Worm (Caenorhabditis elegans) whole organism, L2 larva: ENCODE results near the gene F36D3.14.

ENCODE experiments used
- F13H6.1 ChIP-seq: sonication (generic microtip); optimal IDR thresholded peaks from 2 replicates; lab custom pipeline; 2016; ENCODE audit warnings: missing genetic modification characterization, missing compliant biosample characterization
- aly-2 ChIP-seq: fragments of 150-350 bp; optimal IDR thresholded peaks from 2 replicates; lab custom pipeline; 2014; ENCODE audit warnings: missing biosample characterization, missing genetic modification characterization
- ama-1 ChIP-seq: fragments of 150-350 bp; optimal IDR thresholded peaks from 2 replicates; lab custom pipeline; 2018; ENCODE audit warnings: inconsistent platforms
- blmp-1 ChIP-seq: sonication (generic microtip); optimal IDR thresholded peaks from 2 replicates; lab custom pipeline; 2017; ENCODE audit warnings: missing genetic modification characterization, mild to moderate bottlenecking, missing compliant biosample characterization, antibody characterized with exemption, moderate library complexity; ENCODE audit not compliant: insufficient read depth
- ceh-16 ChIP-seq: fragments of 150-350 bp; optimal IDR thresholded peaks from 2 replicates; lab custom pipeline; 2014; ENCODE audit warnings: missing biosample characterization, missing genetic modification characterization
- ceh-82 ChIP-seq: fragments of 150-350 bp; optimal IDR thresholded peaks from 2 replicates; lab custom pipeline; 2014; ENCODE audit warnings: missing biosample characterization, missing genetic modification characterization
- crh-2 ChIP-seq: sonication (generic microtip); optimal IDR thresholded peaks from 2 replicates; lab custom pipeline; 2017; ENCODE audit warnings: missing biosample characterization, missing genetic modification characterization
- dmd-4 ChIP-seq: sonication (generic microtip); optimal IDR thresholded peaks from 2 replicates; lab custom pipeline; 2017; ENCODE audit warnings: missing biosample characterization, missing genetic modification characterization
- egl-27 ChIP-seq: sonication (generic microtip); optimal IDR thresholded peaks from 3 replicates; lab custom pipeline; 2017; ENCODE audit warnings: missing biosample characterization, missing genetic modification reagents, missing genetic modification characterization
- elt-3 ChIP-seq: sonication (generic microtip); optimal IDR thresholded peaks from 2 replicates; lab custom pipeline; 2017; ENCODE audit warnings: missing biosample characterization, missing genetic modification characterization
- fos-1 ChIP-seq: fragments of 150-350 bp; optimal IDR thresholded peaks from 2 replicates; lab custom pipeline; 2014; ENCODE audit warnings: missing biosample characterization, missing genetic modification characterization
- lin-11 ChIP-seq: fragments of 150-350 bp; sonication (generic microtip); optimal IDR thresholded peaks from 2 replicates; lab custom pipeline; 2014; ENCODE audit warnings: missing biosample characterization, missing genetic modification characterization, inconsistent platforms, mixed read lengths
- lin-13 ChIP-seq: fragments of 150-350 bp; optimal IDR thresholded peaks from 2 replicates; lab custom pipeline; 2014; ENCODE audit warnings: missing biosample characterization, missing genetic modification reagents, missing genetic modification characterization
- lin-39 ChIP-seq: fragments of 150-350 bp; optimal IDR thresholded peaks from 2 replicates; lab custom pipeline; 2014; ENCODE audit warnings: missing biosample characterization, missing genetic modification reagents, missing genetic modification characterization
- lsy-2 ChIP-seq, 2 experiments: fragments of 150-350 bp in 1 of 2; sonication (generic microtip) in 1 of 2; optimal IDR thresholded peaks; 2 replicates each; lab custom pipeline; 2014 to 2017; ENCODE audit warnings: missing biosample characterization in 2 of 2, missing genetic modification characterization in 2 of 2
- mbf-1 ChIP-seq: sonication (generic microtip); optimal IDR thresholded peaks from 2 replicates; lab custom pipeline; 2017; ENCODE audit warnings: missing biosample characterization, missing genetic modification characterization
- nhr-10 ChIP-seq: sonication (generic microtip); optimal IDR thresholded peaks from 2 replicates; lab custom pipeline; 2017; ENCODE audit warnings: missing biosample characterization, missing genetic modification characterization
- nhr-11 ChIP-seq: fragments of 150-350 bp; optimal IDR thresholded peaks from 2 replicates; lab custom pipeline; 2014; ENCODE audit warnings: missing biosample characterization, missing genetic modification characterization
- nhr-12 ChIP-seq: fragments of 150-350 bp; optimal IDR thresholded peaks from 2 replicates; lab custom pipeline; 2014; ENCODE audit warnings: missing biosample characterization, missing genetic modification characterization
- nhr-129 ChIP-seq: fragments of 150-350 bp; optimal IDR thresholded peaks from 2 replicates; lab custom pipeline; 2014; ENCODE audit warnings: missing biosample characterization, missing genetic modification characterization
- nhr-21 ChIP-seq: fragments of 150-350 bp; optimal IDR thresholded peaks from 2 replicates; lab custom pipeline; 2014; ENCODE audit warnings: missing biosample characterization, missing genetic modification characterization
- nhr-23 ChIP-seq: fragments of 150-350 bp; optimal IDR thresholded peaks from 2 replicates; lab custom pipeline; 2014; ENCODE audit warnings: missing biosample characterization, missing genetic modification reagents, missing genetic modification characterization
- nhr-237 ChIP-seq: fragments of 150-350 bp; optimal IDR thresholded peaks from 2 replicates; lab custom pipeline; 2014; ENCODE audit warnings: missing biosample characterization, missing genetic modification characterization
- nhr-6 ChIP-seq: fragments of 150-350 bp; optimal IDR thresholded peaks from 2 replicates; lab custom pipeline; 2014; ENCODE audit warnings: missing biosample characterization, missing genetic modification characterization
- nhr-77 ChIP-seq: fragments of 150-350 bp; optimal IDR thresholded peaks from 2 replicates; lab custom pipeline; 2014; ENCODE audit warnings: missing biosample characterization, missing genetic modification characterization
- sem-4 ChIP-seq: fragments of 150-350 bp; optimal IDR thresholded peaks from 2 replicates; lab custom pipeline; 2014; ENCODE audit warnings: missing biosample characterization, missing genetic modification reagents, missing genetic modification characterization
- skn-1 ChIP-seq: sonication (generic microtip); optimal IDR thresholded peaks from 2 replicates; lab custom pipeline; 2017; ENCODE audit warnings: missing biosample characterization, missing genetic modification characterization
- sma-3 ChIP-seq: sonication (generic microtip); optimal IDR thresholded peaks from 2 replicates; lab custom pipeline; 2016; ENCODE audit warnings: missing genetic modification reagents, missing genetic modification characterization, missing compliant biosample characterization
- sma-9 ChIP-seq, 2 experiments: fragments of 150-350 bp in 1 of 2; sonication (generic microtip) in 1 of 2; optimal IDR thresholded peaks; 2 replicates each; lab custom pipeline; 2014 to 2016; ENCODE audit warnings: missing genetic modification characterization in 2 of 2, mild to moderate bottlenecking in 1 of 2, missing biosample characterization in 1 of 2, missing compliant biosample characterization in 1 of 2, missing genetic modification reagents in 1 of 2, moderate library complexity in 1 of 2
- unc-39 ChIP-seq: fragments of 150-350 bp; optimal IDR thresholded peaks from 2 replicates; lab custom pipeline; 2014; ENCODE audit warnings: missing biosample characterization, missing genetic modification characterization
- unc-55 ChIP-seq: fragments of 150-350 bp; sonication (generic microtip); optimal IDR thresholded peaks from 3 replicates; lab custom pipeline; 2014; ENCODE audit warnings: missing biosample characterization, missing genetic modification reagents, missing genetic modification characterization
- unc-62 ChIP-seq: fragments of 150-350 bp; optimal IDR thresholded peaks from 2 replicates; lab custom pipeline; 2014; ENCODE audit warnings: missing biosample characterization, missing genetic modification reagents, missing genetic modification characterization
- zag-1 ChIP-seq: fragments of 150-350 bp; optimal IDR thresholded peaks from 2 replicates; lab custom pipeline; 2014; ENCODE audit warnings: missing biosample characterization, missing genetic modification characterization
- ztf-1 ChIP-seq: fragments of 200-800 bp; sonication (Bioruptor generic); conservative IDR thresholded peaks from 2 replicates; pipeline ENCODE4 v1.3.6; 2022; ENCODE audit warnings: missing genetic modification characterization, missing compliant biosample characterization
- ztf-4 ChIP-seq: fragments of 150-350 bp; optimal IDR thresholded peaks from 2 replicates; lab custom pipeline; 2014; ENCODE audit warnings: missing biosample characterization, missing genetic modification characterization

Gene F36D3.14

DNA sequence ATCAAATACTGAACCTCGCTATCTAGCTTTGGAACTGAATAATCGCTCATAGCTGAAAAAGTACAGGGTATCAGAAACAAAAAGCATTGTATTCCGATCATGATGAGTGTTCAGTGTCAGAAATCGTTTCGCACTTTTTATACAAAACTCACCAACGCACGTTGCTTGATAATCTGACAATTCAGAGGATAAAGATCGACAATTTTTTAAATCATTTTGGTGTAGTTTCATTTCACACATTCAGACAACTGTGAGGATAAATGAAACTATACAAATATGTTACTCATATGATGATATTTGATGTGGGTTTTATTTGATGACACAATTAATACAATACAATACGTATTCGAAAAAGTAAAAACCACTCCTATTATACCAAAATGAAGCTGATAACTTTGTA lies 20.0 kb downstream of the F36D3.14 start, which contains the start of gene F57E7.2:
Gene F57E7.2 (minus strand): TSS at position 101 of the 400 bp plus-strand sequence.
- TF ChIP-seq skn-1 (no peak), F13H6.1 (tag; lab: Kevin White, UChicago) (no peak), aly-2 (no peak), nhr-237 (tag; lab: Kevin White, UChicago) (no peak), nhr-6 (tag; lab: Kevin White, UChicago) (no peak), elt-3 (tag; lab: Kevin White, UChicago) (no peak), sem-4 (tag; lab: Kevin White, UChicago) (no peak), crh-2 (tag; lab: Kevin White, UChicago) (no peak), ceh-16 (tag; lab: Kevin White, UChicago) (no peak), ztf-1 (GFP tag; lab: Robert Waterston, UW) (no peak), nhr-12 (tag; lab: Kevin White, UChicago) (no peak)

DNA sequence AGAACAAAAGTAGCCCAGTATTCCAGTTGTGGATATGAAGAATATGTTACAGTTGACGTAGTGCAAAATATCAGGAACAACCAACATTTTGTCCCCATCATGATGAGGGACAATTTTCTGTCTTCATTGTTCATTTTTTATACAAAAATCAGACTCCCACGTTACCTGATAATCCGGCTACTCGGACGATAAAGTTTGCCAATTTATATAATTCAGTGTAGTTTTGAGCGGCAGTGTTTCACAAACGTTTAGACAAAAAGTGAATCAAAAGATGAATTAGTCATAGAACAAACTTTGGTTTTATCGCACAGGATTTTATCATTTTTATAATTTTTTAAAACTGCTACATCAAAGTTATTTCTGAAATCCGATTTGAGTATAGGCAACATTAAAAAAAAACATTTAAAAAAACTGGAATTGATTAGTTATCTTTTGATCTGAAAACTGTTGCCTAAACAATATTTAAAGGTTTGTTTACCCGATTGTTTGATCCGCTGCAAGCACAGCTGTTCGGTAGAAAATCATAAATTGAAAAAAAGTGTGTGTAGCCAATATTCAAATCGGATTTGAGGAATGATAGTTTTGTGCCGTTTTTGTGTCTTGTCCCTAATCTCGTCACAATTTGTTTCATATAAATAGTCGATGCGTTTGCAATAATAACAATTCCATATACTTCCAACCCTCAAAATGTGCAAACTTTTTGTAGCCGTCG lies 22.0 kb downstream of the F36D3.14 start, which contains the start of the genes F57E7.4 and spig-6:
Gene F57E7.4 (minus strand): TSS at position 101 of the 712 bp plus-strand sequence.
Gene spig-6 (plus strand): TSS at position 662 of the 712 bp plus-strand sequence.
- TF ChIP-seq lsy-2 (tag; optimal IDR thresholded peaks at IDR 0.05; lab: Kevin White, UChicago): no peak
- TF ChIP-seq ceh-82: no peak
- TF ChIP-seq fos-1 (tag; lab: Kevin White, UChicago): no peak
- no peak for TF ChIP-seq ztf-4
- no peak for TF ChIP-seq nhr-129 (tag; lab: Kevin White, UChicago)
- no peak for TF ChIP-seq nhr-21 (tag; lab: Kevin White, UChicago)
- TF ChIP-seq unc-39 (tag; lab: Kevin White, UChicago): no peak
- no peak for TF ChIP-seq sma-9 (GFP tag; optimal IDR thresholded peaks at IDR 0.05; lab: Kevin White, UChicago)
- no peak for TF ChIP-seq sma-9 (tag; optimal IDR thresholded peaks at IDR 0.05; lab: Kevin White, UChicago)
- TF ChIP-seq blmp-1 (tag; lab: Kevin White, UChicago): no peak
- TF ChIP-seq unc-62 (GFP tag; lab: Kevin White, UChicago): no peak
- no peak for TF ChIP-seq zag-1 (tag; lab: Kevin White, UChicago)
- TF ChIP-seq egl-27 (tag; lab: Kevin White, UChicago): no peak
- TF ChIP-seq lin-39 (tag; lab: Kevin White, UChicago): no peak
- no peak for TF ChIP-seq dmd-4 (tag; lab: Kevin White, UChicago)
- TF ChIP-seq ama-1 (lab: Kevin White, UChicago): no peak
- no peak for TF ChIP-seq sem-4 (tag; lab: Kevin White, UChicago)
- TF ChIP-seq nhr-11: no peak
- TF ChIP-seq aly-2: no peak
- TF ChIP-seq nhr-77 (tag; lab: Kevin White, UChicago): no peak
- TF ChIP-seq nhr-12 (tag; lab: Kevin White, UChicago): no peak

DNA sequence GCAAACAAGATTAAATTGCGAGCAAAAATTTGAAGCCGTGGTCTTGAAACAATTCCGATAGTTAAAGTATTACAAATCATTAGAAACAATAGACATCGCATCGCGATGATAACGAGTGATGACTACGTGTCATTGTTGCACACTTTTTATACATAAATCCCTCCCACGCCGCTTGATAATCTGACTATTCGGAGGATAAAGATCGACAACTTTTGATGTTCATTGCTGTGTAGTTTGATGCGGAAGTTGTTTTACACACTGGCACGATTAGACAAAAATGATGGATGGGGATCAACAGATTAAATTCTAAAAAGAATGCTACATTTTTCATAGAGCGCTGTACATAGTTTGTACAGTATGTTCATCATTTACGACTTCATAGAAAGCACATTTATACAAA lies 23.8 kb downstream of the F36D3.14 start, which contains the start of gene T08G3.11:
Gene T08G3.11 (minus strand): TSS at position 101 of the 400 bp plus-strand sequence.
- TF ChIP-seq ztf-1 (GFP tag; lab: Robert Waterston, UW) (no peak), aly-2 (no peak), nhr-21 (tag; lab: Kevin White, UChicago) (no peak), nhr-10 (tag; lab: Kevin White, UChicago) (no peak), zag-1 (tag; lab: Kevin White, UChicago) (no peak), nhr-129 (tag; lab: Kevin White, UChicago) (no peak), crh-2 (tag; lab: Kevin White, UChicago) (no peak), sma-3 (GFP tag; lab: Kevin White, UChicago) (no peak), nhr-237 (tag; lab: Kevin White, UChicago) (no peak), lsy-2 (tag; optimal IDR thresholded peaks at IDR 0.05; lab: Kevin White, UChicago) (no peak), nhr-23 (tag; lab: Kevin White, UChicago) (no peak), fos-1 (tag; lab: Kevin White, UChicago) (no peak), lin-11 (tag; lab: Kevin White, UChicago) (no peak), mbf-1 (tag; lab: Kevin White, UChicago) (no peak), nhr-11 (no peak), sma-9 (GFP tag; optimal IDR thresholded peaks at IDR 0.05; lab: Kevin White, UChicago) (no peak), sma-9 (tag; optimal IDR thresholded peaks at IDR 0.05; lab: Kevin White, UChicago) (no peak)

DNA sequence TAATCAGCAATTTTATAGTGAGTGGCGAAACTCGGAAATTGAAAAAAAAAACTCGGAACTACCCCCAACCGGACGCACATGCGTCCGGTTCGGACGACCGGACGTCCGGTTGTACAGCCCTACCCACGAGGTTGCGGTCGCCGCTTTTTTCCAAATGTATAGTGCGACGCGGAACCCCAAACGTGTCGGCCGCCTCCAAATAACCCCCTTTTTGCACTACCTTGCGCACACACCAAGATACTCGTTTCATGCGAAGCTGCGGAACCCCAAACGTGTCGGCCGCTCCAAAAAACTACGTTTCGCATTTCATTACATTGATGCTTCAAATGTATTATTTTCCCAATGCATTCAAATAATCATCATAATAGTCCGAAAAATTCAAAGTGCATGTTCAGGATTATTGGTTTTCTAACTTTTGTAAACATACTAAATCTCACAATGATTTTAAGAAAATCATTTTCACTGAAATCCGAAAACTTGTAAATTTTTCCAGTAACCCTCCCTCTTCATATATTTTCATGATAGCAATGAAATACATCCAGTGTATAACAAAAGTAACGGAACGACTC lies 31.0 kb downstream of the F36D3.14 start, which contains the start of gene srw-35:
Gene srw-35 (plus strand): TSS at position 519 of the 569 bp plus-strand sequence.
- TF ChIP-seq elt-3 (tag; lab: Kevin White, UChicago): no peak
- no peak for TF ChIP-seq nhr-129 (tag; lab: Kevin White, UChicago)
- no peak for TF ChIP-seq unc-39 (tag; lab: Kevin White, UChicago)
- TF ChIP-seq unc-55: no peak
- TF ChIP-seq nhr-77 (tag; lab: Kevin White, UChicago): no peak
- TF ChIP-seq lin-13: no peak
- TF ChIP-seq, all 48 proteins: peak for 0
